Fruit fly (Drosophila melanogaster) whole organism, embryonic: Measurements from ENCODE around the gene Cyp4d20.

Experiments used
- CG17328 ChIP-seq: fragments of 200-800 bp; sonication (Bioruptor generic); IDR thresholded peaks from 2 replicates; pipeline ENCODE4 v1.3.6; 2022; ENCODE audit warnings: missing biosample characterization, missing genetic modification characterization
- Lim3 ChIP-seq: fragments of 200-800 bp; sonication (Bioruptor generic); IDR thresholded peaks from 2 replicates; pipeline ENCODE4 v1.3.6; 2022; ENCODE audit warnings: missing biosample characterization, missing genetic modification characterization
- sr ChIP-seq: fragments of 200-800 bp; sonication (Bioruptor generic); IDR thresholded peaks from 3 replicates; pipeline ENCODE4 v1.3.6; 2022; ENCODE audit warnings: missing biosample characterization, missing genetic modification characterization

dm6 chr3L:2526873-2527272 is 48.6 kb upstream of the Cyp4d20 start, which contains the start of gene CG32295:
- no peak for TF ChIP-seq Lim3 (GFP tag; lab: Robert Waterston, UW)
- TF ChIP-seq CG17328 (GFP tag; lab: Robert Waterston, UW), result no peak
- no peak for TF ChIP-seq sr (GFP tag; lab: Robert Waterston, UW)
